Fruit fly (Drosophila melanogaster): ENCODE results near the gene SP1029.
A peak's percentile ranks its signal among the peaks of the same experiment; 100 is the strongest.

The SP1029 gene

dm6 chr3R:29202418-29202817 is 47.8 kb downstream of the SP1029 start, which contains the start of gene Mesh1:
Mesh1 (minus strand) TSS chr3R:29202525.
- no peak for TF ChIP-seq CTCF (optimal IDR thresholded peaks at IDR 0.05)
- peak; percentile 5 for TF ChIP-seq CG8478 (optimal IDR thresholded peaks at IDR 0.05)

- TF ChIP-seq CG8478 (optimal IDR thresholded peaks at IDR 0.05) (no peak), CTCF (optimal IDR thresholded peaks at IDR 0.05) (no peak)
Observed at dm6 chr3R:29199807-29200693, 50.2 kb downstream of the SP1029 start, which contains the start of gene CG11899. CG11899 (plus strand) TSS chr3R:29200454.

- no peak for TF ChIP-seq CG8478 (optimal IDR thresholded peaks at IDR 0.05)
- TF ChIP-seq CTCF (optimal IDR thresholded peaks at IDR 0.05) = no peak
Observed at dm6 chr3R:29198299-29198698, 52.0 kb downstream of the SP1029 start.

- TF ChIP-seq CTCF (optimal IDR thresholded peaks at IDR 0.05) (no peak), CG8478 (optimal IDR thresholded peaks at IDR 0.05) (no peak)
Observed at dm6 chr3R:29196967-29197611, 53.2 kb downstream of the SP1029 start, which contains the start of gene CG14515. CG14515 (plus strand) TSS chr3R:29197556.

Measured in S2 (cell line).